Worm (Caenorhabditis elegans) whole organism, early embryonic: ENCODE results near the gene nspb-10.

Experiments used
- B0310.2 ChIP-seq: sonication (generic microtip); optimal IDR thresholded peaks from 2 replicates; lab custom pipeline; 2016; ENCODE audit warnings: mild to moderate bottlenecking, missing genetic modification characterization, missing compliant biosample characterization
- ama-1 ChIP-seq: fragments of 150-350 bp; optimal IDR thresholded peaks from 2 replicates; lab custom pipeline; 2014
- ceh-36 ChIP-seq: sonication (generic microtip); optimal IDR thresholded peaks from 2 replicates; lab custom pipeline; 2016; ENCODE audit warnings: missing genetic modification characterization, inconsistent platforms, missing compliant biosample characterization
- ets-7 ChIP-seq: sonication (generic microtip); optimal IDR thresholded peaks from 2 replicates; lab custom pipeline; 2016; ENCODE audit warnings: missing genotype, missing genetic modification characterization, missing compliant biosample characterization
- flt-1 ChIP-seq: fragments of 200-800 bp; sonication (Bioruptor generic); IDR thresholded peaks from 2 replicates; pipeline ENCODE4 v1.3.6; 2022; ENCODE audit warnings: missing genetic modification characterization, missing compliant biosample characterization
- pes-1 ChIP-seq: fragments of 200-800 bp; sonication (Bioruptor generic); IDR thresholded peaks from 2 replicates; pipeline ENCODE4 v1.3.6; 2022; ENCODE audit warnings: missing genetic modification reagents, missing genetic modification characterization, missing compliant biosample characterization
- scrt-1 ChIP-seq: fragments of 200-800 bp; sonication (Bioruptor generic); IDR thresholded peaks from 2 replicates; pipeline ENCODE4 v1.3.6; 2022; ENCODE audit warnings: missing genetic modification characterization, missing compliant biosample characterization
- sea-1 ChIP-seq: fragments of 200-800 bp; sonication (Bioruptor generic); conservative IDR thresholded peaks from 2 replicates; pipeline ENCODE4 v1.3.6; 2022; ENCODE audit warnings: missing genetic modification characterization, missing compliant biosample characterization
- tbx-11 ChIP-seq: fragments of 200-800 bp; sonication (Bioruptor generic); IDR thresholded peaks from 2 replicates; pipeline ENCODE4 v1.3.6; 2022; ENCODE audit warnings: missing genetic modification characterization, missing compliant biosample characterization
- tbx-37 ChIP-seq: fragments of 200-800 bp; sonication (Bioruptor generic); conservative IDR thresholded peaks from 2 replicates; pipeline ENCODE4 v1.3.6; 2022; ENCODE audit warnings: missing genetic modification reagents, missing genetic modification characterization, missing compliant biosample characterization
- tra-4 ChIP-seq: sonication (generic microtip); optimal IDR thresholded peaks from 2 replicates; lab custom pipeline; 2017; ENCODE audit warnings: missing genetic modification characterization, missing compliant biosample characterization

DNA sequence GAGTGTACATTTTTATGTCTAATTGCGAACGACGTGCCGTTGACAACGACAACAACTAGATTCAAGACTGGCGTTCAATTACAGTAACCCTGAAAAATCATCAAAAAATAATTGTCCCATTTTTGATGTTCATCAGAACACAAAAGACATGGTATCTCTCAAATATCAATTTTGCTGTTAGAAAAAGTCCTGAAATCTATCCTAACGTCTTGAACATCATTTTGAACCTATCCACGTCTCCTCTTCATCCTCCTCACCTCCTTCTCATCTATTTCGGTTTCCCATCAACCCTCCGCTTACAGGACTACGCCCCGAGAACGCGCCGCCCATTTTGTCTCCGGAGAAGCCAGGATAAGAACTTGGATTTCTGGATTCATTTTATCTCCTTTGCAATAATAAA is 27.7 kb upstream of the nspb-10 start, which contains the start of gene mltn-9:
- TF ChIP-seq ama-1: no peak
- TF ChIP-seq ceh-36: no peak
- no peak for TF ChIP-seq scrt-1
- TF ChIP-seq flt-1 (GFP tag; lab: Robert Waterston, UW): no peak
- TF ChIP-seq ets-7 (tag; lab: Kevin White, UChicago): no peak
- TF ChIP-seq sea-1: no peak
- TF ChIP-seq pes-1 (GFP tag; lab: Robert Waterston, UW): no peak
- TF ChIP-seq tbx-37 (GFP tag; lab: Robert Waterston, UW): no peak
- no peak for TF ChIP-seq tbx-11
- TF ChIP-seq tra-4 (tag; lab: Kevin White, UChicago): no peak
- TF ChIP-seq B0310.2 (tag; lab: Kevin White, UChicago): no peak
